Fruit fly (Drosophila melanogaster): ENCODE data around the gene Est-Q.

Gene Est-Q

dm6 chr3L:21490486-21490885, 10.7 kb upstream of the Est-Q start, which contains the start of gene Neu2:
Gene Neu2 (minus strand): TSS chr3L:21490586.
- peak; percentile 28 for TF ChIP-seq kay (GFP tag; ENCODE audit: borderline replicate concordance)
- no peak for TF ChIP-seq cnc (optimal IDR thresholded peaks at IDR 0.05)

dm6 chr3L:21492723-21493316, 8.4 kb upstream of the Est-Q start, which contains the start of the genes CG7202 and CG7519:
Gene CG7202 (minus strand): TSS chr3L:21492773.
Gene CG7519 (plus strand): TSS chr3L:21493083.
- TF ChIP-seq CG14711 (tag; optimal IDR thresholded peaks at IDR 0.05) (no peak), Mnt (GFP tag; optimal IDR thresholded peaks at IDR 0.05) (peak; percentile 49), bab1 (GFP tag; optimal IDR thresholded peaks at IDR 0.05) (peak; percentile 8)

dm6 chr3L:21496502-21496864, 4.7 kb upstream of the Est-Q start:
- TF ChIP-seq CG7045 (GFP tag; optimal IDR thresholded peaks at IDR 0.05) (no peak), Clk (GFP tag; optimal IDR thresholded peaks at IDR 0.05) (no peak), CG7101 (tag; optimal IDR thresholded peaks at IDR 0.05) (no peak), kay (GFP tag; ENCODE audit: borderline replicate concordance) (no peak), cic (GFP tag; optimal IDR thresholded peaks at IDR 0.05) (no peak), CG5204 (GFP tag; optimal IDR thresholded peaks at IDR 0.05) (no peak), tj (GFP tag; optimal IDR thresholded peaks at IDR 0.05) (no peak), CG12768 (GFP tag; optimal IDR thresholded peaks at IDR 0.05) (no peak), Hr96 (GFP tag; optimal IDR thresholded peaks at IDR 0.05) (no peak), cnc (optimal IDR thresholded peaks at IDR 0.05) (no peak), toe (GFP tag; optimal IDR thresholded peaks at IDR 0.05) (no peak), pad (GFP tag; optimal IDR thresholded peaks at IDR 0.05) (no peak)

dm6 chr3L:21496865-21497634, 4.2 kb upstream of the Est-Q start, which contains the start of gene Hr78:
Gene Hr78 (minus strand): TSS chr3L:21497494.
- no peak for TF ChIP-seq pad (GFP tag; optimal IDR thresholded peaks at IDR 0.05)
- peak; percentile 58 for TF ChIP-seq CG7045 (GFP tag; optimal IDR thresholded peaks at IDR 0.05)
- TF ChIP-seq ovo (GFP tag; optimal IDR thresholded peaks at IDR 0.05), result no peak
- peak; percentile 64 for TF ChIP-seq CG14711 (tag; optimal IDR thresholded peaks at IDR 0.05)
- peak; percentile 68 for TF ChIP-seq CG33017 (tag; optimal IDR thresholded peaks at IDR 0.05)
- TF ChIP-seq Crg-1 (GFP tag; optimal IDR thresholded peaks at IDR 0.05), result no peak
- TF ChIP-seq CG12768 (GFP tag; optimal IDR thresholded peaks at IDR 0.05), result peak; percentile 48
- TF ChIP-seq CG5204 (GFP tag; optimal IDR thresholded peaks at IDR 0.05), result no peak
- peak; percentile 61 for TF ChIP-seq CG7101 (tag; optimal IDR thresholded peaks at IDR 0.05)
- TF ChIP-seq Hr96 (GFP tag; optimal IDR thresholded peaks at IDR 0.05), result no peak
- no peak for TF ChIP-seq kay (GFP tag; ENCODE audit: borderline replicate concordance)
- TF ChIP-seq bab1 (GFP tag; optimal IDR thresholded peaks at IDR 0.05), result peak; percentile 38
- TF ChIP-seq cnc (optimal IDR thresholded peaks at IDR 0.05), result no peak
- TF ChIP-seq Clk (GFP tag; optimal IDR thresholded peaks at IDR 0.05), result no peak
- no peak for TF ChIP-seq toe (GFP tag; optimal IDR thresholded peaks at IDR 0.05)
- peak; percentile 20 for TF ChIP-seq Mnt (GFP tag; optimal IDR thresholded peaks at IDR 0.05)
- TF ChIP-seq tj (GFP tag; optimal IDR thresholded peaks at IDR 0.05), result peak; percentile 59
- no peak for TF ChIP-seq CG1620 (GFP tag; optimal IDR thresholded peaks at IDR 0.05)
- peak; percentile 74 for TF ChIP-seq cic (GFP tag; optimal IDR thresholded peaks at IDR 0.05)
- TF ChIP-seq CG11617 (GFP tag; optimal IDR thresholded peaks at IDR 0.05), result peak; percentile 67

DNA sequence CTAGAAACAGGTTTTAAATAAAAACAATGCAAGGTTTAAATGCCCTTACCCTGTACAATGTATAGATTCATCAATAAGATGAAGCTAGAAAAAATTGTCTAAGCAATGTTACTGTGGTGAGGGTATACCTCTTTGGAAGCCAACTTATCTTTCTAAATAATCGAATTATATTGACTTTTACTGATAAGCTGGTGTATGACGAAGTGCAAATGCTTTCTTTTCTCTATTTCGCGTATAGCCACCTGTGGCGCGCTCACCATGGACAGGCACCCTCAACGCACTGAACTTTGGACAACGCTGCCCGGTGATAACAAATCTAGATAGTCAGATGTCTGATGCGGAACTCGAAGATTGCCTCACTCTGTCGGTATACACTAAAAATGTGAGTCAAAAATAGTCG, 707 bp downstream of the Est-Q start:
- peak; percentile 82 for TF ChIP-seq CG12768 (GFP tag; optimal IDR thresholded peaks at IDR 0.05)
- TF ChIP-seq CG14711 (tag; optimal IDR thresholded peaks at IDR 0.05), result peak; percentile 32
- TF ChIP-seq bab1 (GFP tag; optimal IDR thresholded peaks at IDR 0.05), result no peak
- no peak for TF ChIP-seq ovo (GFP tag; optimal IDR thresholded peaks at IDR 0.05)
- no peak for TF ChIP-seq Clk (GFP tag; optimal IDR thresholded peaks at IDR 0.05)
- TF ChIP-seq CG7101 (tag; optimal IDR thresholded peaks at IDR 0.05), result peak; percentile 15
- peak; percentile 55 for TF ChIP-seq cic (GFP tag; optimal IDR thresholded peaks at IDR 0.05)
- TF ChIP-seq CG33017 (tag; optimal IDR thresholded peaks at IDR 0.05), result peak; percentile 60
- peak; percentile 22 for TF ChIP-seq Mnt (GFP tag; optimal IDR thresholded peaks at IDR 0.05)
- no peak for TF ChIP-seq CG7045 (GFP tag; optimal IDR thresholded peaks at IDR 0.05)

DNA sequence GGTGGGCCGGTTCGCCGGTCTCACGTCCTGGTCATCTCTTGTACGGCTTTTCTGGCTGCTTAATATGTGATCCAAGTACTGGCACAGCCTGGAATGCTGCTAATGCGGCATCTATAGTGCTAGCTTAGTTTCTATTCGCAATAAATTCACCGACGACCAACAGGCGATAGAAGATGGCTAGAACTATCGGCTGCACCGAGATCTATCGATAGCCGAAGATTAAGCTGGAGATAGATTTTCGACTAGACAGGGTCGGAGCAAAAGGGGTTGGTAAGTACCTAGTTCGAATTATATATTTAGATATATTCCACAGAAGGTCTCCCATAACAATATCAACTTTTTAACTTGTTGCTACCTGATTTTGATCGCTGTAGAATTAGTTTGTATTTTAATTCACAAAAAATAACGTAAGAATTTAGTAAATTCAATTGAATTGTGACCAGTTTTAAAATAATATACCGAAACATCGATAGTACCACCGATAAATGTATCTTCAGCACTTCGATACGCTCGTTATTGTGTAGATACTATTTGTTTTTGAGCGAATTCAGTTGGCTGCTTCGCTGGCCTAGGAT, 6.2 kb downstream of the Est-Q start, which contains the start of the genes Glg1 and M6:
TSS of gene Glg1 (minus strand) at position 185 of the 575 bp plus-strand sequence.
TSS of gene M6 (plus strand) at position 499 of the 575 bp plus-strand sequence.
- TF ChIP-seq kay (GFP tag; ENCODE audit: borderline replicate concordance) (no peak), CG11617 (GFP tag; optimal IDR thresholded peaks at IDR 0.05) (peak; percentile 65), CG12768 (GFP tag; optimal IDR thresholded peaks at IDR 0.05) (peak; percentile 59), CG14711 (tag; optimal IDR thresholded peaks at IDR 0.05) (peak; percentile 55), CG33017 (tag; optimal IDR thresholded peaks at IDR 0.05) (peak; percentile 53), Hr96 (GFP tag; optimal IDR thresholded peaks at IDR 0.05) (peak; percentile 79), Clk (GFP tag; optimal IDR thresholded peaks at IDR 0.05) (no peak), Crg-1 (GFP tag; optimal IDR thresholded peaks at IDR 0.05) (peak; percentile 67), cic (GFP tag; optimal IDR thresholded peaks at IDR 0.05) (no peak), bab1 (GFP tag; optimal IDR thresholded peaks at IDR 0.05) (peak; percentile 70), tj (GFP tag; optimal IDR thresholded peaks at IDR 0.05) (peak; percentile 52), ovo (GFP tag; optimal IDR thresholded peaks at IDR 0.05) (no peak), Mnt (GFP tag; optimal IDR thresholded peaks at IDR 0.05) (peak; percentile 61), CG7101 (tag; optimal IDR thresholded peaks at IDR 0.05) (peak; percentile 70), CG1620 (GFP tag; optimal IDR thresholded peaks at IDR 0.05) (peak; percentile 61), CG7045 (GFP tag; optimal IDR thresholded peaks at IDR 0.05) (peak; percentile 62), cnc (optimal IDR thresholded peaks at IDR 0.05) (no peak), pad (GFP tag; optimal IDR thresholded peaks at IDR 0.05) (peak; percentile 63)
